Fruit fly (Drosophila melanogaster): Measurements from ENCODE around the gene Drsl6.

Gene Drsl6

dm6 chr3L:3381869-3382488, 45.8 kb upstream of the Drsl6 start (continued):
- peak; percentile 69 for TF ChIP-seq unpg (GFP tag; optimal IDR thresholded peaks at IDR 0.05)
- TF ChIP-seq stc (GFP tag; IDR thresholded peaks at IDR 0.05), result peak; percentile 43; the same call in 1 of the 2 replicates
- TF ChIP-seq Rx (GFP tag; IDR thresholded peaks at IDR 0.05), result peak; percentile 49; the same call in 1 of the 2 replicates
- TF ChIP-seq ara (GFP tag; IDR thresholded peaks at IDR 0.05), result peak; percentile 38; the same call in 1 of the 2 replicates
- peak; percentile 28 for TF ChIP-seq schlank (tag; optimal IDR thresholded peaks at IDR 0.05)
- TF ChIP-seq CG17612 (GFP tag; IDR thresholded peaks at IDR 0.05), result 0 out of 2 replicates have a peak, but pooled peaks have one; percentile 41
- peak; percentile 69 for TF ChIP-seq CG11695 (GFP tag; IDR thresholded peaks at IDR 0.05)
- no peak for TF ChIP-seq Usf (GFP tag; optimal IDR thresholded peaks at IDR 0.05)
- TF ChIP-seq CG6254 (GFP tag; optimal IDR thresholded peaks at IDR 0.05), result no peak
- TF ChIP-seq E2f1 (GFP tag; IDR thresholded peaks at IDR 0.05), result 0 out of 2 replicates have a peak, but pooled peaks have one; percentile 21
- peak; percentile 52 for TF ChIP-seq dmrt99B (tag; optimal IDR thresholded peaks at IDR 0.05)
- peak; percentile 44 for TF ChIP-seq CG13424 (tag; optimal IDR thresholded peaks at IDR 0.05)
- peak; percentile 21; the same call in 1 of the 2 replicates for TF ChIP-seq gsb (GFP tag; IDR thresholded peaks at IDR 0.05)
- peak; percentile 88 for TF ChIP-seq CG32532 (GFP tag; IDR thresholded peaks at IDR 0.05)
- peak; percentile 27 for TF ChIP-seq CG13296 (GFP tag; optimal IDR thresholded peaks at IDR 0.05)
- peak; percentile 8 for TF ChIP-seq Mad (GFP tag; optimal IDR thresholded peaks at IDR 0.05)
- peak; percentile 54 for TF ChIP-seq CG10147 (GFP tag; optimal IDR thresholded peaks at IDR 0.05)
- TF ChIP-seq CG4730 (GFP tag; IDR thresholded peaks at IDR 0.05), result no peak
- peak; percentile 23 for TF ChIP-seq CG2120 (GFP tag; optimal IDR thresholded peaks at IDR 0.05)
- TF ChIP-seq Side (GFP tag; optimal IDR thresholded peaks at IDR 0.05), result no peak
- peak; percentile 16 for TF ChIP-seq HHEX (GFP tag; optimal IDR thresholded peaks at IDR 0.05)
- TF ChIP-seq dpn (GFP tag; optimal IDR thresholded peaks at IDR 0.05), result peak; percentile 6 to 17
- no peak for TF ChIP-seq ssp (GFP tag; IDR thresholded peaks at IDR 0.05)
- 0 out of 4 replicates have a peak, but pooled peaks have one; percentile 23 for TF ChIP-seq Gug (GFP tag; IDR thresholded peaks at IDR 0.05)
- peak; percentile 52 for TF ChIP-seq CG11085 (GFP tag; IDR thresholded peaks at IDR 0.05)
- TF ChIP-seq CG18011 (GFP tag; optimal IDR thresholded peaks at IDR 0.05), result no peak
- no peak for TF ChIP-seq CG6654 (GFP tag; optimal IDR thresholded peaks at IDR 0.05)
- peak; percentile 3 for TF ChIP-seq CG10209 (GFP tag; optimal IDR thresholded peaks at IDR 0.05)
- TF ChIP-seq esg (GFP tag; conservative IDR thresholded peaks at IDR 0.05), result peak; percentile 63
- TF ChIP-seq gem (tag; optimal IDR thresholded peaks at IDR 0.05), result peak; percentile 57
- TF ChIP-seq crp (GFP tag; optimal IDR thresholded peaks at IDR 0.05), result no peak
- no peak for TF ChIP-seq ab (GFP tag; optimal IDR thresholded peaks at IDR 0.05)
- TF ChIP-seq lilli (GFP tag; optimal IDR thresholded peaks at IDR 0.05), result peak; percentile 15
- peak; percentile 51; the same call in 1 of the 3 replicates for TF ChIP-seq CG7357 (GFP tag; IDR thresholded peaks at IDR 0.05)
- 0 out of 3 replicates have a peak, but pooled peaks have one; percentile 26 for TF ChIP-seq CG3726 (GFP tag; IDR thresholded peaks at IDR 0.05)
- peak; percentile 69 for TF ChIP-seq sisA (GFP tag; IDR thresholded peaks at IDR 0.05)
- peak; percentile 78 for TF ChIP-seq CG9932 (GFP tag; IDR thresholded peaks at IDR 0.05)
- peak; percentile 64 for TF ChIP-seq Drgx (GFP tag; IDR thresholded peaks at IDR 0.05)
- TF ChIP-seq Eip74EF (GFP tag; optimal IDR thresholded peaks at IDR 0.05), result no peak
- peak; percentile 31 for TF ChIP-seq CG15514 (GFP tag; optimal IDR thresholded peaks at IDR 0.05)
- TF ChIP-seq Bdp1 (GFP tag; optimal IDR thresholded peaks at IDR 0.05), result no peak
- peak; percentile 30; the same call in 1 of the 2 replicates for TF ChIP-seq toy (GFP tag; IDR thresholded peaks at IDR 0.05)
- TF ChIP-seq Ptx1 (GFP tag; IDR thresholded peaks at IDR 0.05), result peak; percentile 65
- TF ChIP-seq NC2α (GFP tag; optimal IDR thresholded peaks at IDR 0.05), result no peak
- TF ChIP-seq so (GFP tag; IDR thresholded peaks at IDR 0.05), result 0 out of 3 replicates have a peak, but pooled peaks have one; percentile 49
- peak; percentile 75 for TF ChIP-seq Sox102F (GFP tag; optimal IDR thresholded peaks at IDR 0.05)
- peak; percentile 31; the same call in 1 of the 2 replicates for TF ChIP-seq CG5953 (GFP tag; IDR thresholded peaks at IDR 0.05)
- no peak for TF ChIP-seq Dll (GFP tag; IDR thresholded peaks at IDR 0.05; ENCODE audit: partially characterized antibody)
- 0 out of 2 replicates have a peak, but pooled peaks have one; percentile 42 for TF ChIP-seq wdn (GFP tag; IDR thresholded peaks at IDR 0.05)

Data from whole organism, embryonic.